ENCODE assay signal across 1 fruit fly cellular context in the genomic region with DNA sequence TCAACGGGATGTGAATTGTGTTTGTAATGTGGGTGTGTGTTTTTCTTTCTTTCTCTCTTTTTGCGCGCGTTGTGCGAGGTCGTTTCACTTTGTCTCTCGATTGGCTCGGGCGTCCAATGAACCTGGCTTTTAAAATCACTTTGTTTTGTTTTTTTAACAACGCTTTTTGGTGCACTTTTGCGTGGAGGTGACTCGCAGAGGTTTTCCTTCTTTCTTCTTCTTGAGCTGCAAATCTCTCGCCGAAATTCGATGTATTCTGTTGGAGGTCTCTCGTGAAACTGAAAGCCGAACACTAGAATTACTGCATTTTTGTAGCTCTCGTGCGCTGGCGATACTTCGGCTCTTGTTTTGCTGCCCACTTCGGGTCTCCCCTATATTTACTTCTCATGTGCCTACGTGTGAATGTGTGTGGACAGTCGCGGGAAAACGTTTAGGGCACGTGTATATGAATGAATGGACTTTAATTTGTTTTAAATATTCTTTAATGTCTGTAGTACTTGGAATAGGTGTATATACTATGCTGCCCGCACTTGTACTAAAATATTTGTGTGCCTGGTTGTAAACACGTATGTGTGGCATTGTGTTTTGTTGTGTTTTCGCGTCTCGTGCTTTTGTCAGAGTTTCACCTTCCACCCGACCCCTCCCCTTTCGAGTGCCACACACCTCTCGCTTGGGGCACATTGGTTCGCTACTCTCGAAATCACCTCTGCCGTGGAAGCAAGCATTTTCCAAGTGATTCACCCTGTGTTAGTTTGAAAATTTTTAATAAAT.
TF ChIP-seq lines count a peak whose summit lies in the region.

TSS of gene fok (minus strand) at position 286 of the 771 bp plus-strand sequence.

TF ChIP-seq in whole organism, embryonic, 481 proteins besides CTCF, POLR2A, EP300 and RAD21 (continued from another document and continues in another):
- TF ChIP-seq gcm (GFP tag; optimal IDR thresholded peaks at IDR 0.05; lab: Kevin White, UChicago): peak; percentile 98
- peak; percentile 87 for TF ChIP-seq Lhr (GFP tag; optimal IDR thresholded peaks at IDR 0.05; lab: Kevin White, UChicago)
- TF ChIP-seq CG17186 (GFP tag; optimal IDR thresholded peaks at IDR 0.05; lab: Kevin White, UChicago): peak; percentile 66
- TF ChIP-seq CG10209 (GFP tag; optimal IDR thresholded peaks at IDR 0.05; lab: Kevin White, UChicago): peak; percentile 96
- peak; percentile 86 for TF ChIP-seq slp2 (GFP tag; optimal IDR thresholded peaks at IDR 0.05; lab: Kevin White, UChicago)
- no peak for TF ChIP-seq fru (optimal IDR thresholded peaks at IDR 0.05; lab: Kevin White, UChicago)
- peak; percentile 86 for TF ChIP-seq D19B (GFP tag; optimal IDR thresholded peaks at IDR 0.05; lab: Kevin White, UChicago)
- no peak for TF ChIP-seq cad (GFP tag; optimal IDR thresholded peaks at IDR 0.05; lab: Kevin White, UChicago)
- TF ChIP-seq CG11695 (GFP tag; IDR thresholded peaks at IDR 0.05; lab: Robert Waterston, UW): peak; percentile 96
- TF ChIP-seq eve (GFP tag; optimal IDR thresholded peaks at IDR 0.05; lab: Kevin White, UChicago): peak in 1 of 2 experiments; percentile 99
- no peak for TF ChIP-seq CG34224 (GFP tag; IDR thresholded peaks at IDR 0.05; lab: Robert Waterston, UW; ENCODE audit: partially characterized antibody)
- peak; percentile 81 for TF ChIP-seq Myb (GFP tag; optimal IDR thresholded peaks at IDR 0.05; lab: Kevin White, UChicago)
- TF ChIP-seq vfl (GFP tag; optimal IDR thresholded peaks at IDR 0.05; lab: Kevin White, UChicago): peak; percentile 93
- peak; percentile 96 for TF ChIP-seq odd (GFP tag; optimal IDR thresholded peaks at IDR 0.05; lab: Kevin White, UChicago)
- peak; percentile 94 for TF ChIP-seq chn (GFP tag; optimal IDR thresholded peaks at IDR 0.05; lab: Kevin White, UChicago)
- peak; percentile 66 for TF ChIP-seq Bgb (GFP tag; IDR thresholded peaks at IDR 0.05; lab: Robert Waterston, UW; ENCODE audit: partially characterized antibody)
- TF ChIP-seq Atf6 (GFP tag; IDR thresholded peaks at IDR 0.05; lab: Robert Waterston, UW): peak; percentile 97
- peak; percentile 73 for TF ChIP-seq sima (GFP tag; optimal IDR thresholded peaks at IDR 0.05; lab: Kevin White, UChicago)
- TF ChIP-seq CG10321 (GFP tag; IDR thresholded peaks at IDR 0.05; lab: Robert Waterston, UW): peak; percentile 71; the same call in 1 of the 2 replicates
- peak; percentile 94 for TF ChIP-seq CG6813 (GFP tag; optimal IDR thresholded peaks at IDR 0.05; lab: Kevin White, UChicago)
- peak; percentile 29; the same call in 1 of the 2 replicates for TF ChIP-seq Scr (GFP tag; IDR thresholded peaks at IDR 0.05; lab: Robert Waterston, UW; ENCODE audit: partially characterized antibody)
- TF ChIP-seq HLH4C (GFP tag; IDR thresholded peaks at IDR 0.05; lab: Robert Waterston, UW; ENCODE audit: partially characterized antibody): no peak; the same call in 2 of the 3 replicates
- TF ChIP-seq CG15011 (GFP tag; optimal IDR thresholded peaks at IDR 0.05; lab: Kevin White, UChicago): peak; percentile 96
- TF ChIP-seq CG8765 (GFP tag; IDR thresholded peaks at IDR 0.05; lab: Robert Waterston, UW): peak; percentile 85
- TF ChIP-seq jing (GFP tag; optimal IDR thresholded peaks at IDR 0.05; lab: Kevin White, UChicago): peak; percentile 84
- peak; percentile 95 for TF ChIP-seq ems (GFP tag; optimal IDR thresholded peaks at IDR 0.05; lab: Kevin White, UChicago)
- TF ChIP-seq CG33213 (GFP tag; optimal IDR thresholded peaks at IDR 0.05; lab: Kevin White, UChicago): peak; percentile 92
- TF ChIP-seq ab (GFP tag; optimal IDR thresholded peaks at IDR 0.05; lab: Kevin White, UChicago): peak; percentile 79
- TF ChIP-seq inv (GFP tag; IDR thresholded peaks at IDR 0.05; lab: Robert Waterston, UW; ENCODE audit: partially characterized antibody): no peak
- TF ChIP-seq cwo (GFP tag; optimal IDR thresholded peaks at IDR 0.05; lab: Kevin White, UChicago): peak; percentile 100
- peak; percentile 95 for TF ChIP-seq Blimp-1 (GFP tag; optimal IDR thresholded peaks at IDR 0.05; lab: Kevin White, UChicago)
- TF ChIP-seq hth (optimal IDR thresholded peaks at IDR 0.05; lab: Kevin White, UChicago): no peak
- peak; percentile 92 for TF ChIP-seq CG10366 (GFP tag; IDR thresholded peaks at IDR 0.05; lab: Robert Waterston, UW)
- TF ChIP-seq oc (tag; optimal IDR thresholded peaks at IDR 0.05; lab: Kevin White, UChicago): peak; percentile 94
- TF ChIP-seq lmd (GFP tag; IDR thresholded peaks at IDR 0.05; lab: Robert Waterston, UW): peak; percentile 97
- peak; percentile 85 for TF ChIP-seq ssp (GFP tag; IDR thresholded peaks at IDR 0.05; lab: Robert Waterston, UW)
- no peak for TF ChIP-seq D (optimal IDR thresholded peaks at IDR 0.05; lab: Kevin White, UChicago)
- TF ChIP-seq D (GFP tag; optimal IDR thresholded peaks at IDR 0.05; lab: Kevin White, UChicago): peak; percentile 97
- TF ChIP-seq lov (optimal IDR thresholded peaks at IDR 0.05; lab: Kevin White, UChicago): no peak
- peak; percentile 79; the same call in 2 of the 3 replicates for TF ChIP-seq lov (GFP tag; IDR thresholded peaks at IDR 0.05; lab: Robert Waterston, UW)
- peak; percentile 93 for TF ChIP-seq esg (GFP tag; conservative IDR thresholded peaks at IDR 0.05; lab: Robert Waterston, UW)
- peak; percentile 91 for TF ChIP-seq Atf3 (GFP tag; optimal IDR thresholded peaks at IDR 0.05; lab: Kevin White, UChicago)
- TF ChIP-seq D19A (tag; optimal IDR thresholded peaks at IDR 0.05; lab: Kevin White, UChicago): peak; percentile 95
- peak; percentile 97 for TF ChIP-seq vvl (GFP tag; IDR thresholded peaks at IDR 0.05; lab: Robert Waterston, UW)
- peak; percentile 98 for TF ChIP-seq Sox100B (GFP tag; optimal IDR thresholded peaks at IDR 0.05; lab: Kevin White, UChicago)
- TF ChIP-seq bab2 (GFP tag; optimal IDR thresholded peaks at IDR 0.05; lab: Kevin White, UChicago): peak; percentile 94
- peak; percentile 94 for TF ChIP-seq maf-S (GFP tag; optimal IDR thresholded peaks at IDR 0.05; lab: Kevin White, UChicago)
- peak; percentile 96 for TF ChIP-seq gro (GFP tag; optimal IDR thresholded peaks at IDR 0.05; lab: Kevin White, UChicago)
- peak; percentile 92 for TF ChIP-seq CG9609 (GFP tag; optimal IDR thresholded peaks at IDR 0.05; lab: Kevin White, UChicago)
- TF ChIP-seq CG8924 (tag; optimal IDR thresholded peaks at IDR 0.05; lab: Kevin White, UChicago): peak; percentile 98
- TF ChIP-seq HLH3B (GFP tag; IDR thresholded peaks at IDR 0.05; lab: Robert Waterston, UW): peak; percentile 93
- TF ChIP-seq ash1 (GFP tag; optimal IDR thresholded peaks at IDR 0.05; lab: Kevin White, UChicago): peak; percentile 76
- TF ChIP-seq CG11398 (GFP tag; optimal IDR thresholded peaks at IDR 0.05; lab: Kevin White, UChicago): peak; percentile 92
- TF ChIP-seq pb (GFP tag; optimal IDR thresholded peaks at IDR 0.05; lab: Kevin White, UChicago): peak; percentile 91
- TF ChIP-seq Neu2 (GFP tag; optimal IDR thresholded peaks at IDR 0.05; lab: Kevin White, UChicago; ENCODE audit: borderline replicate concordance): peak; percentile 82
- TF ChIP-seq CG6765 (GFP tag; optimal IDR thresholded peaks at IDR 0.05; lab: Kevin White, UChicago): peak; percentile 98
- TF ChIP-seq da (GFP tag; optimal IDR thresholded peaks at IDR 0.05; lab: Kevin White, UChicago): peak; percentile 83
- peak; percentile 92 for TF ChIP-seq crc (GFP tag; optimal IDR thresholded peaks at IDR 0.05; lab: Kevin White, UChicago)
- peak; percentile 96 for TF ChIP-seq CG33557 (GFP tag; optimal IDR thresholded peaks at IDR 0.05; lab: Kevin White, UChicago)
- peak; percentile 91 for TF ChIP-seq CG3407 (GFP tag; optimal IDR thresholded peaks at IDR 0.05; lab: Kevin White, UChicago)
- peak; percentile 98 for TF ChIP-seq sob (GFP tag; IDR thresholded peaks at IDR 0.05; lab: Robert Waterston, UW)
- peak; percentile 68 for TF ChIP-seq CG3995 (GFP tag; optimal IDR thresholded peaks at IDR 0.05; lab: Kevin White, UChicago)
- peak; percentile 88 for TF ChIP-seq Mes4 (GFP tag; optimal IDR thresholded peaks at IDR 0.05; lab: Kevin White, UChicago)
- TF ChIP-seq CG1603 (tag; optimal IDR thresholded peaks at IDR 0.05; lab: Kevin White, UChicago): peak; percentile 83
- peak; percentile 82 for TF ChIP-seq cas (GFP tag; IDR thresholded peaks at IDR 0.05; lab: Robert Waterston, UW)
- peak; percentile 84 for TF ChIP-seq CG31224 (GFP tag; IDR thresholded peaks at IDR 0.05; lab: Robert Waterston, UW)
- peak; percentile 96 for TF ChIP-seq grau (tag; optimal IDR thresholded peaks at IDR 0.05; lab: Kevin White, UChicago)
- peak; percentile 92 for TF ChIP-seq Atf-2 (GFP tag; optimal IDR thresholded peaks at IDR 0.05; lab: Kevin White, UChicago)
- TF ChIP-seq HHEX (GFP tag; optimal IDR thresholded peaks at IDR 0.05; lab: Kevin White, UChicago): peak; percentile 97
- TF ChIP-seq Doc2 (GFP tag; IDR thresholded peaks at IDR 0.05; lab: Robert Waterston, UW): peak; percentile 52
- TF ChIP-seq ap (GFP tag; IDR thresholded peaks at IDR 0.05; lab: Robert Waterston, UW): peak; percentile 84
- no peak for TF ChIP-seq pita (GFP tag; optimal IDR thresholded peaks at IDR 0.05; lab: Kevin White, UChicago)
- TF ChIP-seq Dref (GFP tag; IDR thresholded peaks at IDR 0.05; lab: Robert Waterston, UW): 0 out of 2 replicates have a peak, but pooled peaks have one; percentile 33
- TF ChIP-seq CG31365 (tag; optimal IDR thresholded peaks at IDR 0.05; lab: Kevin White, UChicago): peak; percentile 83
- TF ChIP-seq Oli (tag; optimal IDR thresholded peaks at IDR 0.05; lab: Kevin White, UChicago): peak; percentile 96
- peak; percentile 93 for TF ChIP-seq trem (tag; optimal IDR thresholded peaks at IDR 0.05; lab: Kevin White, UChicago)
- TF ChIP-seq Med (GFP tag; lab: Kevin White, UChicago): peak; percentile 99
- peak; percentile 90 for TF ChIP-seq Taf1 (GFP tag; IDR thresholded peaks at IDR 0.05; lab: Robert Waterston, UW)
- TF ChIP-seq Dbx (GFP tag; IDR thresholded peaks at IDR 0.05; lab: Robert Waterston, UW): peak; percentile 96
- TF ChIP-seq her (GFP tag; optimal IDR thresholded peaks at IDR 0.05; lab: Kevin White, UChicago): peak; percentile 91
- peak; percentile 89 for TF ChIP-seq CG1792 (GFP tag; optimal IDR thresholded peaks at IDR 0.05; lab: Kevin White, UChicago)
- peak in 1 of 2 experiments; percentile 98 for TF ChIP-seq Hr78 (GFP tag; optimal IDR thresholded peaks at IDR 0.05; lab: Kevin White, UChicago)
- peak; percentile 98 for TF ChIP-seq CG12104 (GFP tag; optimal IDR thresholded peaks at IDR 0.05; lab: Kevin White, UChicago)
- TF ChIP-seq MTF-1 (GFP tag; optimal IDR thresholded peaks at IDR 0.05; lab: Kevin White, UChicago; ENCODE audit: borderline replicate concordance): peak; percentile 86
- TF ChIP-seq schlank (tag; optimal IDR thresholded peaks at IDR 0.05; lab: Kevin White, UChicago): peak; percentile 94
- TF ChIP-seq bowl (GFP tag; IDR thresholded peaks at IDR 0.05; lab: Robert Waterston, UW): peak; percentile 88
- TF ChIP-seq btn (GFP tag; optimal IDR thresholded peaks at IDR 0.05; lab: Kevin White, UChicago): peak; percentile 87
- peak; percentile 61 for TF ChIP-seq Sry-δ (GFP tag; optimal IDR thresholded peaks at IDR 0.05; lab: Kevin White, UChicago)
- TF ChIP-seq Bdp1 (GFP tag; optimal IDR thresholded peaks at IDR 0.05; lab: Kevin White, UChicago): peak; percentile 86
- TF ChIP-seq Sry-β (GFP tag; optimal IDR thresholded peaks at IDR 0.05; lab: Kevin White, UChicago): peak; percentile 52
- TF ChIP-seq CG7928 (GFP tag; optimal IDR thresholded peaks at IDR 0.05; lab: Kevin White, UChicago): peak; percentile 79
- TF ChIP-seq CG12155 (GFP tag; optimal IDR thresholded peaks at IDR 0.05; lab: Kevin White, UChicago): peak; percentile 94
- peak; percentile 93 for TF ChIP-seq shn (GFP tag; optimal IDR thresholded peaks at IDR 0.05; lab: Kevin White, UChicago)
- peak; percentile 97 for TF ChIP-seq caup (GFP tag; optimal IDR thresholded peaks at IDR 0.05; lab: Kevin White, UChicago; ENCODE audit: severe bottlenecking)
- TF ChIP-seq ato (GFP tag; IDR thresholded peaks at IDR 0.05; lab: Robert Waterston, UW; ENCODE audit: partially characterized antibody): no peak
- peak; percentile 88 for TF ChIP-seq CG18764 (GFP tag; optimal IDR thresholded peaks at IDR 0.05; lab: Kevin White, UChicago)
- TF ChIP-seq lilli (GFP tag; optimal IDR thresholded peaks at IDR 0.05; lab: Kevin White, UChicago): peak; percentile 97
- peak; percentile 88 for TF ChIP-seq ken (GFP tag; IDR thresholded peaks at IDR 0.05; lab: Robert Waterston, UW)
- TF ChIP-seq usp (GFP tag; optimal IDR thresholded peaks at IDR 0.05; lab: Kevin White, UChicago): no peak
- peak; percentile 44; the same call in 1 of the 3 replicates for TF ChIP-seq CG16813 (GFP tag; IDR thresholded peaks at IDR 0.05; lab: Robert Waterston, UW; ENCODE audit: partially characterized antibody)
- peak; percentile 89 for TF ChIP-seq danr (GFP tag; IDR thresholded peaks at IDR 0.05; lab: Robert Waterston, UW)
- TF ChIP-seq salm (tag; optimal IDR thresholded peaks at IDR 0.05; lab: Kevin White, UChicago): peak; percentile 97
- peak; percentile 86 for TF ChIP-seq gcm2 (GFP tag; optimal IDR thresholded peaks at IDR 0.05; lab: Kevin White, UChicago)
- TF ChIP-seq CG12744 (GFP tag; optimal IDR thresholded peaks at IDR 0.05; lab: Kevin White, UChicago): peak; percentile 93
- TF ChIP-seq Mrtf (GFP tag; IDR thresholded peaks at IDR 0.05; lab: Robert Waterston, UW): peak; percentile 93
- TF ChIP-seq CG8359 (GFP tag; optimal IDR thresholded peaks at IDR 0.05; lab: Kevin White, UChicago; ENCODE audit: borderline replicate concordance): peak; percentile 90
- peak; percentile 85 for TF ChIP-seq CG2116 (GFP tag; optimal IDR thresholded peaks at IDR 0.05; lab: Kevin White, UChicago)
- TF ChIP-seq tx (GFP tag; optimal IDR thresholded peaks at IDR 0.05; lab: Kevin White, UChicago): peak; percentile 88
- peak; percentile 91 for TF ChIP-seq Ada2b (GFP tag; IDR thresholded peaks at IDR 0.05; lab: Robert Waterston, UW)
- peak; percentile 83 for TF ChIP-seq CG6654 (GFP tag; optimal IDR thresholded peaks at IDR 0.05; lab: Kevin White, UChicago)
- peak; percentile 93 for TF ChIP-seq ERR (GFP tag; optimal IDR thresholded peaks at IDR 0.05; lab: Kevin White, UChicago)
- peak; percentile 92 for TF ChIP-seq Vsx1 (GFP tag; optimal IDR thresholded peaks at IDR 0.05; lab: Kevin White, UChicago)
- peak; percentile 95 for TF ChIP-seq Side (GFP tag; optimal IDR thresholded peaks at IDR 0.05; lab: Kevin White, UChicago)
- TF ChIP-seq aop (GFP tag; IDR thresholded peaks at IDR 0.05; lab: Robert Waterston, UW): peak; percentile 74
- TF ChIP-seq CG13624 (GFP tag; optimal IDR thresholded peaks at IDR 0.05; lab: Kevin White, UChicago): peak; percentile 95
- peak; percentile 95 for TF ChIP-seq Fer2 (tag; optimal IDR thresholded peaks at IDR 0.05; lab: Kevin White, UChicago)
- peak; percentile 93 for TF ChIP-seq phol (tag; optimal IDR thresholded peaks at IDR 0.05; lab: Kevin White, UChicago)
- peak; percentile 93 for TF ChIP-seq exex (tag; optimal IDR thresholded peaks at IDR 0.05; lab: Kevin White, UChicago)
- peak; percentile 96 for TF ChIP-seq Dek (tag; optimal IDR thresholded peaks at IDR 0.05; lab: Kevin White, UChicago)
